Worm (Caenorhabditis elegans) whole organism, L4 larva: ENCODE data around the gene F54D5.23.

ENCODE experiments used
- aly-2 ChIP-seq: sonication (generic microtip); optimal IDR thresholded peaks from 2 replicates; lab custom pipeline; 2018; ENCODE audit warnings: missing biosample characterization, missing genetic modification characterization
- nhr-237 ChIP-seq: sonication (generic microtip); optimal IDR thresholded peaks from 2 replicates; lab custom pipeline; 2017; ENCODE audit warnings: missing biosample characterization, missing genetic modification characterization

DNA sequence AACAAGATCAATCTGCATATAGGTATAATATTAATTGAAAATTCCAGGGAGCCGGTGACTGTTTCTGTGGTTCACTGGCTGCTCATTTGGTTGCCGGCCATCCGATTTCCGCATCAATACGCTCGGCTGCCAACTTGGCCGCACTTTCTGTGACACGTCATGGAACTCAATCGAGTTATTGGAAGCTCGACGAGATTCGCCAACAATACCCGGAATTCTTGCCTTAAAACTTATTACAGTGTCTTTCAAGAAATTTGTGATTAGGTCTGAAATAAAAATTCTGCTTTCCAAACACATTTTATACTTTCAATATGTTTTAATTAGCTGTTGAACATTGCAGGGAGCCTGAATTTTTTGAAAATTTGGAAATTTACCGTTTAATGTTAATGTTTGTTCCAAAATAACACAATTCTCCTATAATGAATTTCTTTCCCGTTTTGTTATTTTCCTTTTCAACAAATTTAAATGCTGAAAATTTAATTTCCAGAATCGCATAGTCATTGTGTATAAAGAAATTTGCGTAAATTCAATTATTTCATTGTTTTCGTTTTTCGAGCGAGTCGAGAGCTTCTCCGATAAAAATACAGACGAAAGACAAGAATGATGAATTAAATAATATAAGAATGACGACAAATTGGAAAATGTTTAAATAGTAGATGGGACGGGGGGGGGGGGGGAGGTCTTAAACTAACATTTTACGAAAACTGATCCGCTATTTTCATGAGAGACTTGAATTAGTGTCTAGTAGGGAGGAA is 45.2 kb upstream of the F54D5.23 start:
- TF ChIP-seq aly-2 (tag; lab: Kevin White, UChicago): no peak
- TF ChIP-seq nhr-237 (tag; lab: Kevin White, UChicago): no peak
